Worm (Caenorhabditis elegans) whole organism, midembryonic: Measurements from ENCODE around the gene F26F12.8.

ENCODE experiments used
- T22C8.4 ChIP-seq: fragments of 200-800 bp; sonication (Bioruptor generic); IDR thresholded peaks from 2 replicates; pipeline ENCODE4 v1.3.6; 2022; ENCODE audit warnings: missing genetic modification characterization, missing compliant biosample characterization
- cog-1 ChIP-seq: sonication (generic microtip); optimal IDR thresholded peaks from 2 replicates; lab custom pipeline; 2016; ENCODE audit warnings: missing genetic modification characterization, missing compliant biosample characterization
- flt-1 ChIP-seq: fragments of 200-800 bp; sonication (Bioruptor generic); IDR thresholded peaks from 2 replicates; pipeline ENCODE4 v1.3.6; 2022; ENCODE audit warnings: missing genetic modification characterization, missing compliant biosample characterization
- med-1 ChIP-seq: sonication (generic microtip); optimal IDR thresholded peaks from 2 replicates; lab custom pipeline; 2017; ENCODE audit warnings: missing genetic modification characterization, mild to moderate bottlenecking, missing compliant biosample characterization, antibody characterized with exemption, missing genetic modification reagents; ENCODE audit not compliant: insufficient read depth
- tab-1 ChIP-seq: fragments of 200-800 bp; sonication (Bioruptor generic); IDR thresholded peaks from 2 replicates; pipeline ENCODE4 v1.3.6; 2022; ENCODE audit warnings: missing genetic modification characterization, missing compliant biosample characterization

DNA sequence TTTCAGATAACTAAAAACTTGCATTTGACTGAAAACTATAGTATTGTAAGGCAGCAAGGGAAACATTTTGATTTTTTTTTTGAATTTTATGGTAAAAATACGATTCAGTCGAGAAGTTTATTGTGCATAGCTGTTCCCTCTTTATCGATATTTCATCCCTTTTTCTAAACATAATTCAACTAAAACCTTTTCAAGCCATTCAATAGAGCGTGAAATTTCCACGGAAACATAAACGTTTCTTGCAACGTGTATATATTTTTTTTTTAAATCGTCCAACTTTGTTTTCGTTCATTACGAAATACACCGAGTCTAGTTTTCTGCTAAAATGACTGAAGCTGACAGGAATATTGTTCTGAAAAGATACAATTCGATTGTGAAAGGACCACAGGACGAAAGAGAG lies 9.4 kb upstream of the F26F12.8 start, which contains the start of gene C02G6.2:
- TF ChIP-seq cog-1 (tag; lab: Kevin White, UChicago) (no peak), med-1 (GFP tag; lab: Kevin White, UChicago) (no peak), flt-1 (GFP tag; lab: Robert Waterston, UW) (no peak), tab-1 (no peak), T22C8.4 (GFP tag; lab: Robert Waterston, UW) (no peak)
